Fruit fly (Drosophila melanogaster): ENCODE measurements around the gene Manf.

Manf gene

dm6 chr3R:16337053-16337385, 12.2 kb upstream of the Manf start (continued):
- peak; percentile 64 for TF ChIP-seq CG17328 (GFP tag; IDR thresholded peaks at IDR 0.05)
- TF ChIP-seq BtbVII (GFP tag; optimal IDR thresholded peaks at IDR 0.05), result no peak
- TF ChIP-seq Mad (GFP tag; optimal IDR thresholded peaks at IDR 0.05), result no peak
- peak; percentile 24 for TF ChIP-seq jing (GFP tag; optimal IDR thresholded peaks at IDR 0.05)
- peak; percentile 6 for TF ChIP-seq Jarid2 (GFP tag; optimal IDR thresholded peaks at IDR 0.05)
- peak; percentile 20 for TF ChIP-seq Fer3 (tag; optimal IDR thresholded peaks at IDR 0.05)
- peak; percentile 18 to 30 for TF ChIP-seq dpn (GFP tag; optimal IDR thresholded peaks at IDR 0.05)
- peak; percentile 10 for TF ChIP-seq dm (GFP tag; optimal IDR thresholded peaks at IDR 0.05)
- TF ChIP-seq CG8924 (tag; optimal IDR thresholded peaks at IDR 0.05), result peak; percentile 76
- peak; percentile 55 for TF ChIP-seq CG9609 (GFP tag; optimal IDR thresholded peaks at IDR 0.05)
- 0 out of 2 replicates have a peak, but pooled peaks have one; percentile 35 for TF ChIP-seq CG11696 (GFP tag; IDR thresholded peaks at IDR 0.05)
- TF ChIP-seq otp (GFP tag; IDR thresholded peaks at IDR 0.05), result peak; percentile 71; the same call in 2 of the 3 replicates
- TF ChIP-seq btn (GFP tag; optimal IDR thresholded peaks at IDR 0.05), result peak; percentile 51
- peak; percentile 2 for TF ChIP-seq CG4617 (GFP tag; optimal IDR thresholded peaks at IDR 0.05; ENCODE audit: borderline replicate concordance)
- TF ChIP-seq unpg (GFP tag; optimal IDR thresholded peaks at IDR 0.05), result peak; percentile 63
- peak; percentile 37; the same call in 1 of the 2 replicates for TF ChIP-seq ttk (GFP tag; IDR thresholded peaks at IDR 0.05)
- TF ChIP-seq hb (GFP tag; IDR thresholded peaks at IDR 0.05; ENCODE audit: partially characterized antibody), result no peak
- TF ChIP-seq CG11456 (GFP tag; IDR thresholded peaks at IDR 0.05), result no peak
- peak; percentile 75 for TF ChIP-seq chn (GFP tag; optimal IDR thresholded peaks at IDR 0.05)
- TF ChIP-seq mam (GFP tag; optimal IDR thresholded peaks at IDR 0.05), result peak; percentile 15
- peak; percentile 76 for TF ChIP-seq CG4424 (GFP tag; optimal IDR thresholded peaks at IDR 0.05)
- TF ChIP-seq dati (GFP tag; IDR thresholded peaks at IDR 0.05), result 0 out of 2 replicates have a peak, but pooled peaks have one; percentile 27
- peak; percentile 77 for TF ChIP-seq row (GFP tag; IDR thresholded peaks at IDR 0.05)
- no peak for TF ChIP-seq CG3838 (GFP tag; optimal IDR thresholded peaks at IDR 0.05)
- peak; percentile 62 for TF ChIP-seq vvl (GFP tag; IDR thresholded peaks at IDR 0.05)
- TF ChIP-seq Side (GFP tag; optimal IDR thresholded peaks at IDR 0.05), result peak; percentile 67
- TF ChIP-seq CG4707 (GFP tag; optimal IDR thresholded peaks at IDR 0.05), result no peak
- TF ChIP-seq Blimp-1 (GFP tag; optimal IDR thresholded peaks at IDR 0.05), result peak; percentile 62
- TF ChIP-seq B-H1 (GFP tag; IDR thresholded peaks at IDR 0.05), result no peak
- TF ChIP-seq tx (GFP tag; optimal IDR thresholded peaks at IDR 0.05), result peak; percentile 35
- peak; percentile 59 for TF ChIP-seq CG8944 (GFP tag; optimal IDR thresholded peaks at IDR 0.05)
- TF ChIP-seq CG12391 (tag; optimal IDR thresholded peaks at IDR 0.05), result peak; percentile 76
- 0 out of 3 replicates have a peak, but pooled peaks have one; percentile 16 for TF ChIP-seq ken (GFP tag; IDR thresholded peaks at IDR 0.05)
- TF ChIP-seq mirr (GFP tag; optimal IDR thresholded peaks at IDR 0.05), result no peak
- TF ChIP-seq Bteb2 (GFP tag; optimal IDR thresholded peaks at IDR 0.05), result no peak
- TF ChIP-seq CG12155 (GFP tag; optimal IDR thresholded peaks at IDR 0.05), result peak; percentile 43
- TF ChIP-seq pum (GFP tag; optimal IDR thresholded peaks at IDR 0.05), result peak; percentile 70
- no peak for TF ChIP-seq CG7372 (GFP tag; IDR thresholded peaks at IDR 0.05)
- no peak for TF ChIP-seq CG10543 (GFP tag; optimal IDR thresholded peaks at IDR 0.05)
- TF ChIP-seq sens (GFP tag), result peak; percentile 97
- TF ChIP-seq Nf-YB (GFP tag; optimal IDR thresholded peaks at IDR 0.05), result no peak
- peak; percentile 51; the same call in 1 of the 2 replicates for TF ChIP-seq Drgx (GFP tag; IDR thresholded peaks at IDR 0.05)
- TF ChIP-seq CG17802 (tag; optimal IDR thresholded peaks at IDR 0.05), result no peak
- peak; percentile 35 for TF ChIP-seq Atf3 (GFP tag; optimal IDR thresholded peaks at IDR 0.05)
- peak; percentile 52; the same call in 1 of the 2 replicates for TF ChIP-seq sim (GFP tag; IDR thresholded peaks at IDR 0.05)
- TF ChIP-seq ci (GFP tag; IDR thresholded peaks at IDR 0.05), result peak; percentile 74; the same call in 2 of the 3 replicates
- peak; percentile 32; the same call in 1 of the 2 replicates for TF ChIP-seq CG32767 (GFP tag; IDR thresholded peaks at IDR 0.05)
- no peak for TF ChIP-seq Hmx (GFP tag; optimal IDR thresholded peaks at IDR 0.05)
- TF ChIP-seq CG5245 (GFP tag; optimal IDR thresholded peaks at IDR 0.05), result peak; percentile 54
- peak; percentile 45; the same call in 1 of the 3 replicates for TF ChIP-seq z (GFP tag; IDR thresholded peaks at IDR 0.05)
- peak; percentile 68 for TF ChIP-seq Chrac-16 (GFP tag; optimal IDR thresholded peaks at IDR 0.05)
- TF ChIP-seq ssp (GFP tag; IDR thresholded peaks at IDR 0.05), result peak; percentile 45; the same call in 1 of the 2 replicates
